Fruit fly (Drosophila melanogaster) whole organism: ENCODE data around the gene Npl4.

Experiments
- CG8478 ChIP-seq: fragments of >200 bp; optimal IDR thresholded peaks from 2 replicates; lab custom pipeline; 2018; ENCODE audit warnings: inconsistent platforms
- Dll ChIP-seq: fragments of >200 bp; optimal IDR thresholded peaks from 2 replicates; lab custom pipeline; 2017
- EcR ChIP-seq, 2 experiments: fragments of >200 bp; optimal IDR thresholded peaks; 2 replicates each; lab custom pipeline; 2017; ENCODE audit warnings: missing biosample characterization in 2 of 2, missing genetic modification characterization in 2 of 2, missing genetic modification reagents in 2 of 2
- pan ChIP-seq: fragments of >200 bp; optimal IDR thresholded peaks from 2 replicates; lab custom pipeline; 2017
- psq ChIP-seq: fragments of >200 bp; optimal IDR thresholded peaks from 2 replicates; lab custom pipeline; 2017
- usp ChIP-seq: fragments of >200 bp; optimal IDR thresholded peaks from 2 replicates; lab custom pipeline; 2017; ENCODE audit warnings: missing biosample characterization, missing genetic modification characterization, mixed read lengths

The Npl4 gene

DNA sequence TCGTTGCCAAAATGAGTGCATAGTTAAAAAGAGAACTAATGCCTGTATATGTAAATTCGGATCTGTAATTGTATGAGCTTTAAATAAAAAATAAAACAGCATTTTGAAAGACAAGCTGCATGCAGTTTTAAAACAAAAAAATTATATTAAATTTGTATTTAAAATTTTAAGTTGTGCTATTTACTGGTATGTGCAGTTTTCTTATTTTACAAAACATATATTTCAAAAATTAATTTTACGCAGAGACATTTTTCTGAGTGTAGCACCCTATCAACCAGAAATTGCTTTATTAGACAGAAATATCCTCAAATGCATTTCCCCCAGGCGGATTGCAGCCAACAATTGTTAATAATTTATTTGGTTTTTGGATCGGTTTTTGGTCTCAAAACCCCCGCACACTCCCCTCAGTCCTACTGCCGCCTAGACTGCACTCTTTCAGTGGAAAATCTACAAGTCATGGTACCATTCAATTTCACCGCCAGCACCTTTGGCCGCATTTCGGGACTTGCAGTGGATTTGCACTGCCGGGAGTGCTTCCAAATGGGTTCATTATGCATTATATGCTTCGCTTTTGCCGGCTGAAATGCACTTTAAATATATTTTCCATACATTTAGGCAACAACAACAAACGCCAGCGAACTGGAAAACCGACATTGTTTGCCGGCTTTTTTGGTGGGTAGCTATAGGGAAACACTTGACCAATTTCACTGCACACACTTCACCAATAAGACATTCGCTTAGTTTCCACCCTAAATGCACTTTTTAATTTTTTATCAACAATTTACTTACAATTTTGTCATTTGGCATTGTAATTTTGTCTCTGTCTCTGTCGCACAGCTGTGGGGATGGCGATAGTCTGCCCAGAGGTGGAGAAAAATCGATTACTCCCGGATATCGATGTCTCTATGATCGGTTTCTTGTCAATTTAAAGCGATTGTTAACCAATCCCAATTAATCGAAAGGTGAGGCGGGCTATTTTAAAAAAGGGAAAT lies at the start of gene Npl4:
TSS of gene Npl4 (minus strand) at position 863 of the 992 bp plus-strand sequence.
- TF ChIP-seq usp (GFP tag; lab: Kevin White, UChicago) = no peak
- TF ChIP-seq psq (lab: Kevin White, UChicago) = no peak
- TF ChIP-seq EcR (GFP tag; optimal IDR thresholded peaks at IDR 0.05; lab: Kevin White, UChicago) = no peak
- TF ChIP-seq CG8478 (lab: Kevin White, UChicago) = no peak
- no peak for TF ChIP-seq Dll (lab: Kevin White, UChicago)
- no peak for TF ChIP-seq pan (lab: Kevin White, UChicago)

DNA sequence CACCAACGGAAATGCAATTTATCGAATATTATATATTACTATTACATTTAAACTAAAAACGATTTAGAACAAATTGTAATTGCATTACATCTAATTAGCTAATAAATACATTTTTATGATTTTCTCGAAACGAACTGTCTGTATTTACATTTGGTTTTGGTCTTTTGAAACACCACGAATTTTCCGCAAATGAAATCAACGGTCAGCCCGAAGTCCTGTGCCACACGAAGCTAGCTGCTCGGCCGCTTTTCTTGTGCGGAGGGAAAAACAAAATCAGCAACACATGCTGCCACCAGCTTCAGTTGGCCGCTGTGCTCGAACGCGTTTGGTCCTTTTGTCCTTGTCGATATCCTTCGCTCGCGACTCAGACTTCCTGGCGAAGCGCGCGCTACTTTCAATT lies 41.0 kb upstream of the Npl4 start, which contains the start of gene Lgr3:
TSS of gene Lgr3 (plus strand) at position 301 of the 400 bp plus-strand sequence.
- TF ChIP-seq psq (lab: Kevin White, UChicago) (no peak), EcR (GFP tag; optimal IDR thresholded peaks at IDR 0.05; lab: Kevin White, UChicago) (no peak), pan (lab: Kevin White, UChicago) (no peak), Dll (lab: Kevin White, UChicago) (no peak), CG8478 (lab: Kevin White, UChicago) (no peak), usp (GFP tag; lab: Kevin White, UChicago) (no peak)

DNA sequence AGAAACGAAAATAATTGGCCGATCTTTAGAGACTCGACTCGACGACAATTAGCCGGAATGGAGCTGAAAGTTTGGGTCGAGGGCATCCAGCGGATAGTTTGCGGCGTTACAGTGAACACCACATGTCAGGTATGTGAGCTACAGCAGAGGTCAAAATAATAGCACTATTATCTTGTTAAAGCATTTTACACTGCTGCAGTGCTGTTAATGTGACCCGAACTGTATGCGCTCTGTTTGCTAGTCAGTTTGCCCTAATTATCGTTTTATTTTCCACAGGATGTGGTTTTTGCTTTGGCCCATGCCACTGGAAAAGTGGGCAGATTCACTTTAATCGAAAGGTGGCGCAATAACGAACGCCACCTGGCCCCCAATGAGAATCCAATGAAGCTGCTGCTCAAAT lies 37.9 kb upstream of the Npl4 start:
- TF ChIP-seq pan (lab: Kevin White, UChicago) (no peak), CG8478 (lab: Kevin White, UChicago) (no peak), usp (GFP tag; lab: Kevin White, UChicago) (no peak), psq (lab: Kevin White, UChicago) (no peak), EcR (GFP tag; optimal IDR thresholded peaks at IDR 0.05; lab: Kevin White, UChicago) (no peak)

DNA sequence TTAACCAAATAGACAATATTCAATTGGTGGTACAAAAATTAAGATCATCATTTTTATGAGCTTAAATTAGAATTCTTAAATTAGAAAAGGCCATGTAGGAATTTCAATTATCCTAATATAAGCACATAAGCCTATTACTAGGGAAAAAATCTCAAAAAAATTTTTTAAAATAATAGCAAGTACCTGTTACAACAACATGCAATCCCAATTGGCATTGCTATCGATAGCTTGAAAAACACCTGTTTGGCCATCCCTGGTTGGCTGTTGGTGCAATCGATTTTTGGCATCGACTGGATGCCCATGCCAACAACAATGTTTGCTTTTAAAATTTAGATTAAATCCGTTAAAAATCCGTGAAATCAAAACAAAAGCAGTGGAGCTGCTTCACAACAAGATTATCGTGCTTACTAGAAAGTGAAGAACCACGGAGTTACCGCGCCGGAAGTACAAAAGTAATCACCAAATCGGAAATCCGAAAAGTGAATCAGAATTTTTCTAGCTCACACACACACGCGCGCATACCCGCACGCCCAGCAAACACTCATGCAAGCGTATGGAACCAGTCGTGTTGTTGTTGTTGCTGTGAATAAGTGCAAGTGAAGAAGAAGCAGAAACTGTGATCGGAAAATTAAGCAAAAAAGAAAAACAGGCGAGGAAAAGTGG lies 37.2 kb upstream of the Npl4 start, which contains the start of gene RASSF8:
TSS of gene RASSF8 (plus strand) at position 265 of the 663 bp plus-strand sequence.
- TF ChIP-seq pan (lab: Kevin White, UChicago) (no peak), usp (GFP tag; lab: Kevin White, UChicago) (no peak), psq (lab: Kevin White, UChicago) (no peak), EcR (GFP tag; optimal IDR thresholded peaks at IDR 0.05; lab: Kevin White, UChicago) (no peak), Dll (lab: Kevin White, UChicago) (no peak), CG8478 (lab: Kevin White, UChicago) (no peak)

DNA sequence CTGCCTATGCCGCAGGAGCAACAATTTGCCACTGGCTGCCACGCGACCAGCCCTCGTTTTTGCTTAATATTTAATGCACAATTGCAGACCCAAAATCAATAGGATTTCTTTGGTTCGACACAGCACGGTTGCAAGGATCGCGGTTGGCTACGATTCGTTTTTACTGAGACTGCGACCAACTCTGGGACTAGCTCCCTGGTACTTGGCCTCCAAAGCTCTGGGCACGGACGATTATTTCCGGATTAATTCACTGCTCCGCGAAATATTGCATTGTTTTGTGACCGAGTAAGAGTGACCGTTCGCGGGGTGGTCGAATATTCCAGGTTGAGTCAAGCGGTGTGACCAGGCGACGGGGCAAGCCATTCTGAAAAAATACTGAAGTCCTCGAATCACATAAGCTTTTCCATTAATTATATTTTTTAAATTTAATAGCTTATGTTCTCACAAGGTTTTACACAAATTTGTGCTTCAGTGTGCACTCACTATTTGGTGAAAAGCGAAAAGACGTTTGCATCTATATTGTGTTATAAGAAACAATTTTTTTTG lies 36.6 kb upstream of the Npl4 start, which contains the start of gene Tnks:
TSS of gene Tnks (minus strand) at position 302 of the 546 bp plus-strand sequence.
- TF ChIP-seq EcR (GFP tag; optimal IDR thresholded peaks at IDR 0.05; lab: Kevin White, UChicago) (no peak), Dll (lab: Kevin White, UChicago) (no peak), usp (GFP tag; lab: Kevin White, UChicago) (no peak), pan (lab: Kevin White, UChicago) (no peak), psq (lab: Kevin White, UChicago) (no peak), CG8478 (lab: Kevin White, UChicago) (no peak)

DNA sequence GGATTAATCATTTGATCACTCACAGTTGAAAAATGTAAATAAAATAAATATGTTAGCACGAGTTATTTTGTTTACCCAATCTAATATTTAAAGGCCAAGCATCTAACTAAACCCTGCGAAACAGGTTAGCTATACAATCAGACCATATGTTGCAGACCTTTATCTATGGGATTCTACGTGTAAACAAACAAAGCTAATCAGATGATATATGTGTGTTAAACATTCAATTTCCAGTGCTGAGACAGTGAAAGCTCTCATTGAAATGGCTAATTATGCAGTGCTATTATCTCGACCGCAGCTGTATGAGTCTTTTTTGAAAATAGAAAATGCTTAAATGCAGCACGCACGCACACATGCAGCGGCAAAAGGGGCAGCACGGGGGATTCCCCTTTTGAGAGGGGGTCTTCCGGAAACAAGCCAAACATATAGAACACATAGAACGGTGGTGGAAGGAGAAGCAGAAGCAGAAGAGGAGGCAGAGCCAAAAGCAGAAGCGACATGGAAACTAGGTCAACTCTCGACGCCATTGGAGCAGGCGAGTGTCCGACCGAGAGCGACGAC lies 35.5 kb upstream of the Npl4 start:
- no peak for TF ChIP-seq pan (lab: Kevin White, UChicago)

DNA sequence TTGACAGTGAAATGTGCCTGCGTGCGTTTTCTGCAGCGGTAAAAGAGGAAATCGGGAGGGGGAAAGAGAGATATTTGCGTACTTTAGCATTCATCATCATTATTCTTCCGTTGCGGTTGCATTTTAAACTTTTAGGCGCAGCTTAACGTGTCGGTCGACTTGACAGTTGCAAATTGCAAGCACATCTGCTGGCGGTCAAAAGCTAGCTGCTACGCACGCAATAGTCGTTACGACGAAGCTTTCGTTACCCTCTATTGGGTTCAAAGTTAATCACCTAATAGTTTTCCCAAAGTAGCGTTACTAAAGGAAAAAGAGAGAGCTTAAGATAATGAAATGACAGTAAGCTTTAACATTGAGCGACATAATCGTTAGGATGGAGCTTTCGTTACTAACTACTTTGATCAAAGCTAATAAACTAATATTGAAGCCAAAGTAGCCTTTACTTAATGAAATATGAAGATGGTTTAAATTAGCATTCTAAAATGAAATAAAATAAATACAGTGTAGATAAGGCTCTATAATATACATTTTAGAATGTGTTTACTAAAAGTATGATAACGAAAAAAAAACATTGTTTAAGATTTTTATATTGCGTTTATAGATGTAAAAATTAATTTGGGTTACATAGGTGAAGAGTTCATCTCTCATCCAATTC lies 27.7 kb upstream of the Npl4 start:
- no peak for TF ChIP-seq Dll (lab: Kevin White, UChicago)
- no peak for TF ChIP-seq psq (lab: Kevin White, UChicago)
- TF ChIP-seq CG8478 (lab: Kevin White, UChicago) = no peak
- no peak for TF ChIP-seq pan (lab: Kevin White, UChicago)
- TF ChIP-seq usp (GFP tag; lab: Kevin White, UChicago) = no peak
- TF ChIP-seq EcR (GFP tag; optimal IDR thresholded peaks at IDR 0.05; lab: Kevin White, UChicago) = no peak

DNA sequence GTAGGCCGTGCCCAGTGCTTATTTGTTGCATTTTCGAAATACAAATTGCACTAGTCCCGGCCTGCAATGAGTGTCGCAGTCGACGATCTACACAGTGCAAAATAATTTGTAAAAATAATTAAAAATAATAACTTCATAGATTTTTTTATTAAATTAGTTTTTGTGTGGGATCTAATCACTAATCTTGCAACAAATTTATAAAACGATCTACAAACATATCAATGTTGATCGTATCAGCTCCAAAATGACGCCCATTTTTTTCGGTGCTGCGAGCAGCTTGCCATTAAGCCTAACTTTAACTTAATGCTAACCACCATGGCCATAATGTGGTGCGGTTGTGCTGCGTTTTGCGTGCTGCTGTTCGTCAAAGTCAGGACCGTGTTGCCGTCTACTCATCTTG lies 27.0 kb upstream of the Npl4 start:
- TF ChIP-seq EcR (GFP tag; optimal IDR thresholded peaks at IDR 0.05; lab: Kevin White, UChicago) (no peak), Dll (lab: Kevin White, UChicago) (no peak), CG8478 (lab: Kevin White, UChicago) (no peak), psq (lab: Kevin White, UChicago) (no peak)

DNA sequence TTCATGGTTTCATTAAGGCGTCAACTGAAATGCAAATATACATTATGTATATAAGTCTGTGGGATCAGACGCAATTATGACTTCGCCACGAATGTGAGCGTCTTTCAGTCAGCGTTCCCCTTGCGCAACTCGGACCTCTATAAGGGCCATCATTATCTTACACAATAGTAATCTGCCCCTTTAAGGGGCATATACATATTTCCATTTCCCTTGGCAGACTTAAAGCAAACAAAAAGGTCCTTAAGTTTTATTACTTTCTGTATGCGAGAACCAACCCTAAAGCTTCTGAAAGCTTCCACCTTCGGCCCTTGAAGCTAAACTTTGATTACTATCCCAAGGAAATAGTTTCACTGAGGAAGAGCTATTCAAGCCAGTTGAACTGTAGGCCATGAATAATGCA lies 26.0 kb upstream of the Npl4 start:
- TF ChIP-seq usp (GFP tag; lab: Kevin White, UChicago) = no peak
- TF ChIP-seq Dll (lab: Kevin White, UChicago) = no peak
- no peak for TF ChIP-seq psq (lab: Kevin White, UChicago)
- TF ChIP-seq pan (lab: Kevin White, UChicago) = no peak
- no peak for TF ChIP-seq EcR (GFP tag; optimal IDR thresholded peaks at IDR 0.05; lab: Kevin White, UChicago)
- no peak for TF ChIP-seq CG8478 (lab: Kevin White, UChicago)

DNA sequence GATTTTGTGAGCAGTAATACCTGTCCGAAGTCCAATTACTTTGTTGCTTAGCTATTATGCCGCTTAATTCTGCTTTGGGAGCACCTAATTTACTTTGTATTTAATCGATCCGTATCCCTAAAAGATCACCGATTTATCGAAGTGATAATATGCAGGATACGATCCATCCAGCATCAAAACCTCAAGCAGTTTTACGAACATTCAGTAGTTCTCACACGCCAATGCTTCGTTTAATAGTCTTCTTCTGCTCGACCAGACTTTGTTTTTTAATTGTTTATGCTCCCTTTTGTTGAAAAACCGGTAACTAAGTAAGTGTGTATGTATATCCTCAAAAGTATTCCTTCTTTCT lies 23.8 kb upstream of the Npl4 start:
- TF ChIP-seq Dll (lab: Kevin White, UChicago) = no peak
- TF ChIP-seq psq (lab: Kevin White, UChicago) = no peak
- no peak for TF ChIP-seq EcR (GFP tag; optimal IDR thresholded peaks at IDR 0.05; lab: Kevin White, UChicago)
- no peak for TF ChIP-seq pan (lab: Kevin White, UChicago)
- no peak for TF ChIP-seq CG8478 (lab: Kevin White, UChicago)
- TF ChIP-seq usp (GFP tag; lab: Kevin White, UChicago) = no peak
